Worm (Caenorhabditis elegans) whole organism, L4 larva: ENCODE measurements around the gene F58B4.6.

Experiments
- F37D6.2 ChIP-seq: sonication (generic microtip); optimal IDR thresholded peaks from 2 replicates; lab custom pipeline; 2016; ENCODE audit warnings: mild to moderate bottlenecking, missing genetic modification characterization, missing compliant biosample characterization
- ama-1 ChIP-seq: fragments of 150-350 bp; optimal IDR thresholded peaks from 2 replicates; lab custom pipeline; 2014; ENCODE audit warnings: inconsistent platforms, mixed read lengths
- ceh-62 ChIP-seq: sonication (generic microtip); optimal IDR thresholded peaks from 2 replicates; lab custom pipeline; 2017; ENCODE audit warnings: missing biosample characterization, missing genetic modification characterization
- ces-1 ChIP-seq: fragments of 150-350 bp; sonication (generic microtip); optimal IDR thresholded peaks from 4 replicates; lab custom pipeline; 2014; ENCODE audit warnings: missing biosample characterization, missing genetic modification reagents, missing genetic modification characterization
- daf-19 ChIP-seq: fragments of 200-800 bp; sonication (Bioruptor generic); conservative IDR thresholded peaks from 2 replicates; pipeline ENCODE4 v1.3.6; 2022; ENCODE audit warnings: missing genetic modification characterization, missing compliant biosample characterization
- egl-27 ChIP-seq: sonication (generic microtip); optimal IDR thresholded peaks from 3 replicates; lab custom pipeline; 2017; ENCODE audit warnings: missing biosample characterization, missing genetic modification reagents, missing genetic modification characterization
- mep-1 ChIP-seq: fragments of 150-350 bp; sonication (generic microtip); optimal IDR thresholded peaks from 3 replicates; lab custom pipeline; 2014; ENCODE audit warnings: missing biosample characterization, missing genetic modification characterization
- mes-2 ChIP-seq: sonication (generic microtip); optimal IDR thresholded peaks from 2 replicates; lab custom pipeline; 2016; ENCODE audit warnings: missing genotype, mild to moderate bottlenecking, missing genetic modification characterization, missing compliant biosample characterization; ENCODE audit not compliant: poor library complexity, severe bottlenecking
- pha-4 ChIP-seq, 2 experiments: fragments of 150-350 bp in 1 of 2; fragments of 200-800 bp in 1 of 2; sonication (Bioruptor generic) in 1 of 2; IDR thresholded peaks in 1 of 2; optimal IDR thresholded peaks in 1 of 2; 2 replicates each; pipeline versions ENCODE4 v1.3.6 to Lab custom; 2014 to 2022; ENCODE audit warnings: missing genetic modification characterization in 2 of 2, missing genetic modification reagents in 2 of 2, missing biosample characterization in 1 of 2, missing compliant biosample characterization in 1 of 2
- pqm-1 ChIP-seq: sonication (generic microtip); optimal IDR thresholded peaks from 2 replicates; lab custom pipeline; 2017; ENCODE audit warnings: missing biosample characterization, missing genetic modification characterization
- unc-62 ChIP-seq, 3 experiments: fragments of 150-350 bp in 1 of 3; sonication (generic microtip); optimal IDR thresholded peaks in 2 of 3; peaks in 1 of 3; 1 replicate in 1 of 3; 2 replicates in 2 of 3; lab custom pipeline; 2014 to 2017; ENCODE audit warnings: missing biosample characterization in 3 of 3, missing genetic modification characterization in 3 of 3, missing genetic modification reagents in 3 of 3, missing genotype in 1 of 3
- zag-1 ChIP-seq: fragments of 150-350 bp; optimal IDR thresholded peaks from 2 replicates; lab custom pipeline; 2014; ENCODE audit warnings: missing biosample characterization, missing genetic modification characterization
- zip-11 ChIP-seq: fragments of 200-800 bp; sonication (Bioruptor generic); IDR thresholded peaks from 2 replicates; pipeline ENCODE4 v1.3.6; 2022; ENCODE audit warnings: missing genetic modification characterization, missing compliant biosample characterization

ce11 chrV:10918373-10918772 is 6.5 kb upstream of the F58B4.6 start, which contains the start of gene F58B4.2:
- no peak for TF ChIP-seq egl-27 (tag; lab: Kevin White, UChicago)
- no peak for TF ChIP-seq ceh-62 (tag; lab: Kevin White, UChicago)
- no peak for TF ChIP-seq daf-19
- no peak for TF ChIP-seq ces-1 (GFP tag; lab: Kevin White, UChicago)
- TF ChIP-seq zag-1 (tag; lab: Kevin White, UChicago) = no peak
- TF ChIP-seq ama-1 (lab: Kevin White, UChicago) = no peak
- no peak for TF ChIP-seq mes-2 (tag; lab: Kevin White, UChicago)
- TF ChIP-seq pha-4 (GFP tag; IDR thresholded peaks at IDR 0.05; lab: Robert Waterston, UW) = no peak
- no peak for TF ChIP-seq pha-4 (tag; optimal IDR thresholded peaks at IDR 0.05; lab: Kevin White, UChicago)
- TF ChIP-seq pqm-1 (tag; lab: Kevin White, UChicago) = no peak
- no peak for TF ChIP-seq mep-1 (tag; lab: Kevin White, UChicago)
- no peak for TF ChIP-seq zip-11
- no peak for TF ChIP-seq unc-62 (GFP tag; optimal IDR thresholded peaks at IDR 0.05 in 1 of 2; lab: Kevin White, UChicago)
- TF ChIP-seq unc-62 (tag; optimal IDR thresholded peaks at IDR 0.05; lab: Kevin White, UChicago) = no peak
- no peak for TF ChIP-seq F37D6.2 (tag; lab: Kevin White, UChicago)
